Fruit fly (Drosophila melanogaster): ENCODE data around the gene CG8852.

CG8852 gene

dm6 chr2L:3545033-3545666, 20.2 kb downstream of the CG8852 start (continued):
- TF ChIP-seq ato (GFP tag; IDR thresholded peaks at IDR 0.05; ENCODE audit: partially characterized antibody) (no peak), CG13296 (GFP tag; optimal IDR thresholded peaks at IDR 0.05) (no peak), CG32532 (GFP tag; IDR thresholded peaks at IDR 0.05) (peak; percentile 75; the same call in 1 of the 2 replicates), CG10321 (GFP tag; IDR thresholded peaks at IDR 0.05) (peak; percentile 50), ind (GFP tag; optimal IDR thresholded peaks at IDR 0.05) (no peak), CG18476 (GFP tag; optimal IDR thresholded peaks at IDR 0.05) (no peak), CG30403 (GFP tag; optimal IDR thresholded peaks at IDR 0.05) (no peak), gcm2 (GFP tag; optimal IDR thresholded peaks at IDR 0.05) (no peak), gcm (GFP tag; optimal IDR thresholded peaks at IDR 0.05) (peak; percentile 0), Lim3 (GFP tag; IDR thresholded peaks at IDR 0.05) (no peak), sna (GFP tag; IDR thresholded peaks at IDR 0.05; ENCODE audit: partially characterized antibody) (peak; percentile 58), yki (optimal IDR thresholded peaks at IDR 0.05) (peak; percentile 95), exex (tag; optimal IDR thresholded peaks at IDR 0.05) (peak; percentile 49), CTCF (GFP tag; optimal IDR thresholded peaks at IDR 0.05) (peak; percentile 65), Dbx (GFP tag; IDR thresholded peaks at IDR 0.05) (peak; percentile 41; the same call in 1 of the 3 replicates), Awh (GFP tag; IDR thresholded peaks at IDR 0.05) (no peak; the same call in 1 of the 2 replicates), CG3163 (GFP tag; optimal IDR thresholded peaks at IDR 0.05) (no peak), HLH4C (GFP tag; IDR thresholded peaks at IDR 0.05; ENCODE audit: partially characterized antibody) (peak; percentile 49; the same call in 1 of the 3 replicates), Spps (tag; optimal IDR thresholded peaks at IDR 0.05) (no peak), zf30C (GFP tag; optimal IDR thresholded peaks at IDR 0.05) (no peak), grn (GFP tag; optimal IDR thresholded peaks at IDR 0.05) (no peak), CG17568 (GFP tag; optimal IDR thresholded peaks at IDR 0.05) (no peak), Jarid2 (GFP tag; optimal IDR thresholded peaks at IDR 0.05) (peak; percentile 6), Nf-YC (tag; optimal IDR thresholded peaks at IDR 0.05) (peak; percentile 92), Nf-YB (GFP tag; optimal IDR thresholded peaks at IDR 0.05) (peak; percentile 95), CG10274 (GFP tag; optimal IDR thresholded peaks at IDR 0.05) (no peak), CG34224 (GFP tag; IDR thresholded peaks at IDR 0.05; ENCODE audit: partially characterized antibody) (peak; percentile 80), CG32767 (GFP tag; IDR thresholded peaks at IDR 0.05) (no peak), Scr (GFP tag; IDR thresholded peaks at IDR 0.05; ENCODE audit: partially characterized antibody) (0 out of 2 replicates have a peak, but pooled peaks have one; percentile 19), z (GFP tag; IDR thresholded peaks at IDR 0.05) (peak; percentile 95), h (optimal IDR thresholded peaks at IDR 0.05) (no peak), CG6813 (GFP tag; optimal IDR thresholded peaks at IDR 0.05) (no peak), Nf-YA (GFP tag; IDR thresholded peaks at IDR 0.05) (peak; percentile 63; the same call in 1 of the 2 replicates), CG9932 (GFP tag; IDR thresholded peaks at IDR 0.05) (peak; percentile 22; the same call in 1 of the 2 replicates), CG8924 (tag; optimal IDR thresholded peaks at IDR 0.05) (no peak), crol (GFP tag; IDR thresholded peaks at IDR 0.05) (peak; percentile 87), CG13287 (GFP tag; IDR thresholded peaks at IDR 0.05; ENCODE audit: partially characterized antibody) (peak; percentile 50; the same call in 1 of the 2 replicates), Med (GFP tag) (peak; percentile 79), Deaf1 (tag; optimal IDR thresholded peaks at IDR 0.05) (peak; percentile 45), oc (tag; optimal IDR thresholded peaks at IDR 0.05) (no peak), CG3065 (GFP tag; optimal IDR thresholded peaks at IDR 0.05) (no peak), crp (GFP tag; optimal IDR thresholded peaks at IDR 0.05) (no peak), Doc3 (GFP tag; IDR thresholded peaks at IDR 0.05; ENCODE audit: partially characterized antibody) (peak; percentile 60; the same call in 1 of the 3 replicates), vfl (GFP tag; optimal IDR thresholded peaks at IDR 0.05) (no peak), zen2 (GFP tag; IDR thresholded peaks at IDR 0.05; ENCODE audit: partially characterized antibody) (peak; percentile 86), chinmo (GFP tag; IDR thresholded peaks at IDR 0.05; ENCODE audit: partially characterized antibody) (0 out of 4 replicates have a peak, but pooled peaks have one; percentile 53), CG3407 (GFP tag; optimal IDR thresholded peaks at IDR 0.05) (peak; percentile 100)

All from whole organism, embryonic.